Worm (Caenorhabditis elegans): Measurements from ENCODE around the gene fbxa-104.

DNA sequence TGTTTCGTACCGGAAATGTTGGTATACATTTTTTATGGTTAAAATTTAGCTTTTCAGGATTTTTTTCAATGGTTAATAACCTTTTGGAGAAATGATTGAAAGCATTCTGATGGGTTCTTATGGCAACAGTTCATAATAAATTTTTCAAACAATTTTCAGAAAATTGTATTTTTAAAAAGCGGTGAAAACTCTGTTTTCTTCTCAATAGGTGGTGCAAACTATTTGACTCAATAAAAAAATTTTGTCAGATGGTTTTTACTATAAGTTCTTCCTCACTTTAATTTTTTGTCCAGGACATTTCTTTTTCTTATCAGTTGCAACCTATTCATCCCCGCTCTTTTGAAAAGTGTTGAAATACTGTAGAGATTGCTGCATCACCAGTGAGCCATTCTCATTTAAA, 25.4 kb upstream of the fbxa-104 start, which contains the start of gene T26H5.14:
- no peak for TF ChIP-seq cebp-1 (GFP tag; IDR thresholded peaks at IDR 0.05)
- TF ChIP-seq cebp-1 (tag; optimal IDR thresholded peaks at IDR 0.05) = no peak
- TF ChIP-seq rec-8 (tag; optimal IDR thresholded peaks at IDR 0.05) = no peak
- no peak for TF ChIP-seq let-607 (tag; optimal IDR thresholded peaks at IDR 0.05)
- TF ChIP-seq Y67H2A.10 (GFP tag; conservative IDR thresholded peaks at IDR 0.05) = no peak
- no peak for TF ChIP-seq F33H1.4 (GFP tag; IDR thresholded peaks at IDR 0.05)
- TF ChIP-seq lir-1 (GFP tag; conservative IDR thresholded peaks at IDR 0.05) = no peak

All from whole organism, young adult.